Worm (Caenorhabditis elegans) whole organism, L3 larva: ENCODE measurements around the gene top-3.

Experiments
- R02D3.7 ChIP-seq: fragments of 150-350 bp; optimal IDR thresholded peaks from 2 replicates; lab custom pipeline; 2014; ENCODE audit warnings: missing biosample characterization, missing genetic modification characterization
- ZK546.5 ChIP-seq: sonication (generic microtip); optimal IDR thresholded peaks from 2 replicates; lab custom pipeline; 2017; ENCODE audit warnings: missing biosample characterization, missing genetic modification characterization
- ceh-16 ChIP-seq: sonication (generic microtip); optimal IDR thresholded peaks from 2 replicates; lab custom pipeline; 2017; ENCODE audit warnings: missing biosample characterization, missing genetic modification characterization
- ceh-82 ChIP-seq: fragments of 150-350 bp; optimal IDR thresholded peaks from 2 replicates; lab custom pipeline; 2014; ENCODE audit warnings: missing biosample characterization, missing genetic modification characterization
- ceh-9 ChIP-seq: sonication (generic microtip); optimal IDR thresholded peaks from 2 replicates; lab custom pipeline; 2018; ENCODE audit warnings: missing biosample characterization, missing genetic modification characterization
- daf-12 ChIP-seq: fragments of 150-350 bp; optimal IDR thresholded peaks from 2 replicates; lab custom pipeline; 2014; ENCODE audit warnings: missing biosample characterization, missing genetic modification reagents, missing genetic modification characterization
- egl-27 ChIP-seq: sonication (generic microtip); optimal IDR thresholded peaks from 4 replicates; lab custom pipeline; 2017; ENCODE audit warnings: missing biosample characterization, missing genetic modification reagents, missing genetic modification characterization
- egl-5 ChIP-seq: fragments of 150-350 bp; optimal IDR thresholded peaks from 2 replicates; lab custom pipeline; 2017; ENCODE audit warnings: missing biosample characterization, missing genetic modification reagents, missing genetic modification characterization, inconsistent platforms
- elt-1 ChIP-seq: fragments of 150-350 bp; optimal IDR thresholded peaks from 2 replicates; lab custom pipeline; 2014; ENCODE audit warnings: missing biosample characterization, missing genetic modification characterization
- elt-2 ChIP-seq: sonication (generic microtip); optimal IDR thresholded peaks from 2 replicates; lab custom pipeline; 2016; ENCODE audit warnings: missing genetic modification reagents, mild to moderate bottlenecking, missing genetic modification characterization, missing compliant biosample characterization
- elt-3 ChIP-seq, 3 experiments: fragments of 150-350 bp in 1 of 3; sonication (generic microtip) in 2 of 3; optimal IDR thresholded peaks; 2 replicates in 2 of 3; 4 replicates in 1 of 3; lab custom pipeline; 2014 to 2017; ENCODE audit warnings: missing biosample characterization in 3 of 3, missing genetic modification characterization in 3 of 3
- eor-1 ChIP-seq, 2 experiments: fragments of 150-350 bp; optimal IDR thresholded peaks; 2 replicates each; lab custom pipeline; 2014 to 2018; ENCODE audit warnings: missing biosample characterization in 2 of 2, missing genetic modification characterization in 2 of 2
- fkh-10 ChIP-seq: sonication (generic microtip); optimal IDR thresholded peaks from 2 replicates; lab custom pipeline; 2017; ENCODE audit warnings: missing biosample characterization, missing genetic modification reagents, missing genetic modification characterization
- fos-1 ChIP-seq: fragments of 150-350 bp; optimal IDR thresholded peaks from 2 replicates; lab custom pipeline; 2014; ENCODE audit warnings: missing biosample characterization, missing genetic modification characterization
- hmg-11 ChIP-seq: sonication (generic microtip); optimal IDR thresholded peaks from 2 replicates; lab custom pipeline; 2016; ENCODE audit warnings: missing genetic modification characterization, missing compliant biosample characterization
- lin-15B ChIP-seq: fragments of 150-350 bp; optimal IDR thresholded peaks from 2 replicates; lab custom pipeline; 2014; ENCODE audit warnings: missing biosample characterization, missing genetic modification characterization
- mml-1 ChIP-seq: fragments of 150-350 bp; sonication (generic microtip); optimal IDR thresholded peaks from 3 replicates; lab custom pipeline; 2014; ENCODE audit warnings: missing biosample characterization, missing genetic modification characterization
- nfya-1 ChIP-seq: sonication (generic microtip); optimal IDR thresholded peaks from 2 replicates; lab custom pipeline; 2017; ENCODE audit warnings: missing genetic modification characterization, mild to moderate bottlenecking, missing compliant biosample characterization, antibody characterized with exemption, moderate library complexity; ENCODE audit not compliant: insufficient read depth
- nhr-23 ChIP-seq: fragments of 150-350 bp; optimal IDR thresholded peaks from 2 replicates; lab custom pipeline; 2014; ENCODE audit warnings: missing biosample characterization, missing genetic modification reagents, missing genetic modification characterization
- nhr-237 ChIP-seq: fragments of 150-350 bp; optimal IDR thresholded peaks from 2 replicates; lab custom pipeline; 2014; ENCODE audit warnings: missing biosample characterization, missing genetic modification characterization
- nhr-25 ChIP-seq: sonication (generic microtip); optimal IDR thresholded peaks from 2 replicates; lab custom pipeline; 2017; ENCODE audit warnings: missing biosample characterization, missing genetic modification characterization
- nhr-28 ChIP-seq: fragments of 150-350 bp; optimal IDR thresholded peaks from 2 replicates; lab custom pipeline; 2014; ENCODE audit warnings: missing biosample characterization, missing genetic modification characterization
- nhr-43 ChIP-seq: sonication (generic microtip); optimal IDR thresholded peaks from 2 replicates; lab custom pipeline; 2016; ENCODE audit warnings: mild to moderate bottlenecking, missing genetic modification characterization, missing compliant biosample characterization; ENCODE audit not compliant: poor library complexity, severe bottlenecking
- nhr-67 ChIP-seq: fragments of 150-350 bp; optimal IDR thresholded peaks from 2 replicates; lab custom pipeline; 2014; ENCODE audit warnings: missing biosample characterization, missing genetic modification characterization
- nhr-77 ChIP-seq: fragments of 150-350 bp; optimal IDR thresholded peaks from 2 replicates; lab custom pipeline; 2014; ENCODE audit warnings: missing biosample characterization, missing genetic modification characterization
- pha-4 ChIP-seq: fragments of 150-350 bp; optimal IDR thresholded peaks from 2 replicates; lab custom pipeline; 2014; ENCODE audit warnings: missing biosample characterization, missing genetic modification reagents, missing genetic modification characterization
- pqm-1 ChIP-seq: fragments of 150-350 bp; optimal IDR thresholded peaks from 2 replicates; lab custom pipeline; 2017; ENCODE audit warnings: missing biosample characterization, missing genetic modification characterization, inconsistent platforms
- sea-2 ChIP-seq: fragments of 150-350 bp; sonication (generic microtip); optimal IDR thresholded peaks from 4 replicates; lab custom pipeline; 2014; ENCODE audit warnings: missing biosample characterization, missing genetic modification reagents, missing genetic modification characterization
- snpc-4 ChIP-seq: fragments of 150-350 bp; optimal IDR thresholded peaks from 2 replicates; lab custom pipeline; 2014; ENCODE audit warnings: missing biosample characterization, missing genetic modification characterization
- tbx-2 ChIP-seq: sonication (generic microtip); optimal IDR thresholded peaks from 2 replicates; lab custom pipeline; 2016; ENCODE audit warnings: mild to moderate bottlenecking, missing genetic modification characterization, missing compliant biosample characterization
- unc-39 ChIP-seq: sonication (generic microtip); optimal IDR thresholded peaks from 4 replicates; lab custom pipeline; 2017; ENCODE audit warnings: missing biosample characterization, missing genetic modification characterization
- unc-62 ChIP-seq: fragments of 150-350 bp; sonication (generic microtip); optimal IDR thresholded peaks from 4 replicates; lab custom pipeline; 2014; ENCODE audit warnings: missing biosample characterization, missing genetic modification reagents, missing genetic modification characterization
- ztf-11 ChIP-seq: fragments of 150-350 bp; optimal IDR thresholded peaks from 2 replicates; lab custom pipeline; 2014; ENCODE audit warnings: missing biosample characterization, missing genetic modification characterization
- ztf-4 ChIP-seq: fragments of 150-350 bp; optimal IDR thresholded peaks from 2 replicates; lab custom pipeline; 2014; ENCODE audit warnings: missing biosample characterization, missing genetic modification characterization

top-3 gene

ce11 chrIII:11935032-11935947, 24.7 kb downstream of the top-3 start:
- peak; percentile 99 for TF ChIP-seq nfya-1 (tag; lab: Kevin White, UChicago)
- TF ChIP-seq lin-15B (tag; lab: Kevin White, UChicago), result peak; percentile 47
- no peak for TF ChIP-seq nhr-43 (tag; lab: Kevin White, UChicago)

DNA sequence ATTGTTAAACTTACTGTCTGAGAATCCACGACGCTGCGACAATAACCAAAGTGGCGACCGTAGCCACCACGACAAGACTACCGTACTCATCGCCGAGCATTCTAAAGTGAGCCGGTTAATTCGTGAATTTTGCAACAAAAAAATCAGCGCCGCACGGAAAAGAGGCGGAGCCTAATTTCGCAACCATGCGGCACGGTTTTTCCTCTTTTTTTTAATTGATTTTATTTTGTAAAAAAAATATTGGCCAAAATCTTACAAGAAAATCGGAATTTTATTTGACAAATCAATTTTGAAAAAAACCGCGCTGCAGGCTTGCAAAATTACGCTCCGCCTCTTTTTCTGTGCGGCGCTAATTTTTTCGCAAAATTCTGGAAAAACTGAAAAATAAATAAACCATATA, 26.4 kb downstream of the top-3 start, which contains the start of gene dolk-1:
Gene dolk-1, minus strand, starts transcription at position 101 of the 400 bp plus-strand sequence.
- TF ChIP-seq eor-1 (tag; optimal IDR thresholded peaks at IDR 0.05; lab: Kevin White, UChicago) (no peak), elt-2 (tag; lab: Kevin White, UChicago) (no peak), ZK546.5 (tag; lab: Kevin White, UChicago) (no peak), pqm-1 (tag; lab: Kevin White, UChicago) (no peak), nfya-1 (tag; lab: Kevin White, UChicago) (no peak), fos-1 (tag; lab: Kevin White, UChicago) (no peak), mml-1 (tag; lab: Kevin White, UChicago) (no peak), unc-62 (GFP tag; lab: Kevin White, UChicago) (no peak), lin-15B (tag; lab: Kevin White, UChicago) (no peak), elt-3 (tag; optimal IDR thresholded peaks at IDR 0.05; lab: Kevin White, UChicago) (no peak), nhr-28 (tag; lab: Kevin White, UChicago) (no peak), nhr-23 (tag; lab: Kevin White, UChicago) (no peak), ceh-82 (tag; lab: Kevin White, UChicago) (no peak), tbx-2 (tag; lab: Kevin White, UChicago) (no peak), nhr-77 (no peak), nhr-67 (tag; lab: Kevin White, UChicago) (no peak), hmg-11 (tag; lab: Kevin White, UChicago) (no peak), unc-39 (no peak), daf-12 (no peak), egl-5 (tag; lab: Kevin White, UChicago) (no peak)

DNA sequence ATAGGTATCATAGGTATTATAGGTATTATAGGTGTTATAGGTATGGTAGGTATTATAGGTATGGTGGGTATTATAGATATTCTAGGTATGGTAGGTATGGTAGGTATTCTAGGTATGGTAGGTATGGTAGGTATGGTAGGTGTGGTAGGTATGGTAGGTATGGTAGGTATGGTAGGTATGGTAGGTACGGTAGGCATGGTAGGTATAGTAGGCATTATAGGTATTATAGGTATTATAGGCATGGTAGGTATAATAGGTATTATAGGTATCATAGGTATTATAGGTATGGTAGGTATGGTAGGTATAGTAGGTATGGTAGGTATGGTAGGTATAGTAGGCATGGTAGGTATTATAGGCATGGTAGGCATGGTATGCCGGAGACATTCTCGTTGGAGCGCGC, 28.0 kb downstream of the top-3 start:
- no peak for TF ChIP-seq pqm-1 (tag; lab: Kevin White, UChicago)
- no peak for TF ChIP-seq elt-2 (tag; lab: Kevin White, UChicago)
- no peak for TF ChIP-seq daf-12
- TF ChIP-seq nhr-237, result no peak
- no peak for TF ChIP-seq ceh-82 (tag; lab: Kevin White, UChicago)
- no peak for TF ChIP-seq fkh-10 (GFP tag; lab: Kevin White, UChicago)
- TF ChIP-seq nhr-25 (tag; lab: Kevin White, UChicago), result no peak
- TF ChIP-seq nhr-28 (tag; lab: Kevin White, UChicago), result no peak
- no peak for TF ChIP-seq snpc-4 (tag; lab: Kevin White, UChicago)
- TF ChIP-seq ZK546.5 (tag; lab: Kevin White, UChicago), result no peak

- TF ChIP-seq hmg-11 (tag; lab: Kevin White, UChicago) (no peak), snpc-4 (tag; lab: Kevin White, UChicago) (no peak), pha-4 (tag; lab: Kevin White, UChicago) (no peak), ceh-16 (tag; lab: Kevin White, UChicago) (no peak), sea-2 (GFP tag; lab: Kevin White, UChicago) (no peak), elt-3 (tag; optimal IDR thresholded peaks at IDR 0.05; lab: Kevin White, UChicago) (no peak), elt-1 (tag; lab: Kevin White, UChicago) (no peak), lin-15B (tag; lab: Kevin White, UChicago) (no peak), nhr-237 (no peak), ceh-9 (tag; lab: Kevin White, UChicago) (no peak), eor-1 (tag; optimal IDR thresholded peaks at IDR 0.05; lab: Kevin White, UChicago) (no peak), nhr-25 (tag; lab: Kevin White, UChicago) (no peak), ztf-4 (tag; lab: Kevin White, UChicago) (no peak), fos-1 (tag; lab: Kevin White, UChicago) (no peak), egl-27 (no peak), egl-5 (tag; lab: Kevin White, UChicago) (no peak), nhr-23 (tag; lab: Kevin White, UChicago) (no peak), pqm-1 (tag; lab: Kevin White, UChicago) (no peak), ztf-11 (tag; lab: Kevin White, UChicago) (no peak), R02D3.7 (tag; lab: Kevin White, UChicago) (no peak)
These were observed 29.1 kb downstream of the top-3 start for ce11 chrIII:11930899-11931298.
